Worm (Caenorhabditis elegans) whole organism, late embryonic: Measurements from ENCODE around the gene Y37D8A.2.
A peak's percentile ranks its signal among the peaks of the same experiment; 100 is the strongest.

ENCODE experiments used
- K09A11.1 ChIP-seq: sonication (generic microtip); optimal IDR thresholded peaks from 2 replicates; lab custom pipeline; 2017; ENCODE audit warnings: antibody characterized with exemption, mild to moderate bottlenecking, missing genetic modification characterization, missing compliant biosample characterization; ENCODE audit not compliant: insufficient read depth
- Y22D7AL.16 ChIP-seq: sonication (generic microtip); optimal IDR thresholded peaks from 2 replicates; lab custom pipeline; 2016; ENCODE audit warnings: missing genetic modification characterization, missing compliant biosample characterization
- ahr-1 ChIP-seq: sonication (generic microtip); optimal IDR thresholded peaks from 2 replicates; lab custom pipeline; 2016; ENCODE audit warnings: missing genetic modification characterization, missing compliant biosample characterization
- ceh-14 ChIP-seq: sonication (generic microtip); optimal IDR thresholded peaks from 2 replicates; lab custom pipeline; 2016; ENCODE audit warnings: missing genotype, missing genetic modification characterization, missing compliant biosample characterization
- ceh-22 ChIP-seq: sonication (generic microtip); optimal IDR thresholded peaks from 2 replicates; lab custom pipeline; 2017; ENCODE audit warnings: missing biosample characterization, missing genetic modification characterization
- ceh-24 ChIP-seq: sonication (generic microtip); optimal IDR thresholded peaks from 2 replicates; lab custom pipeline; 2016; ENCODE audit warnings: mild to moderate bottlenecking, missing genetic modification characterization, missing compliant biosample characterization
- ceh-31 ChIP-seq: sonication (generic microtip); optimal IDR thresholded peaks from 2 replicates; lab custom pipeline; 2016; ENCODE audit warnings: missing genetic modification characterization, missing compliant biosample characterization
- ceh-6 ChIP-seq: fragments of 200-800 bp; sonication (Bioruptor generic); optimal IDR thresholded peaks from 2 replicates; lab custom pipeline; 2018; ENCODE audit warnings: mild to moderate bottlenecking, missing genetic modification characterization, missing compliant biosample characterization
- fkh-10 ChIP-seq: fragments of 150-350 bp; optimal IDR thresholded peaks from 2 replicates; lab custom pipeline; 2014; ENCODE audit warnings: missing biosample characterization, missing genetic modification reagents, missing genetic modification characterization
- gmeb-2 ChIP-seq: sonication (generic microtip); optimal IDR thresholded peaks from 2 replicates; lab custom pipeline; 2016; ENCODE audit warnings: missing genetic modification characterization, inconsistent platforms, missing compliant biosample characterization
- hlh-30 ChIP-seq: sonication (generic microtip); optimal IDR thresholded peaks from 2 replicates; lab custom pipeline; 2017; ENCODE audit warnings: antibody characterized with exemption, missing genetic modification characterization, missing compliant biosample characterization; ENCODE audit not compliant: insufficient read depth
- hlh-6 ChIP-seq: sonication (generic microtip); optimal IDR thresholded peaks from 2 replicates; lab custom pipeline; 2016; ENCODE audit warnings: missing genotype, missing genetic modification characterization, missing compliant biosample characterization
- lin-11 ChIP-seq: fragments of 200-800 bp; sonication (Bioruptor generic); optimal IDR thresholded peaks from 2 replicates; lab custom pipeline; 2018; ENCODE audit warnings: mild to moderate bottlenecking, missing genetic modification characterization, missing compliant biosample characterization
- nfya-1 ChIP-seq: sonication (generic microtip); optimal IDR thresholded peaks from 2 replicates; lab custom pipeline; 2017; ENCODE audit warnings: missing genetic modification characterization, mild to moderate bottlenecking, missing compliant biosample characterization, antibody characterized with exemption, moderate library complexity
- nhr-11 ChIP-seq: fragments of 150-350 bp; optimal IDR thresholded peaks from 2 replicates; lab custom pipeline; 2014; ENCODE audit warnings: missing biosample characterization, missing genetic modification characterization
- nhr-232 ChIP-seq: sonication (generic microtip); optimal IDR thresholded peaks from 2 replicates; lab custom pipeline; 2016; ENCODE audit warnings: missing genetic modification characterization, missing compliant biosample characterization
- npax-4 ChIP-seq: sonication (generic microtip); optimal IDR thresholded peaks from 2 replicates; lab custom pipeline; 2016; ENCODE audit warnings: missing genetic modification characterization, missing compliant biosample characterization
- odd-2 ChIP-seq: sonication (generic microtip); optimal IDR thresholded peaks from 2 replicates; lab custom pipeline; 2017; ENCODE audit warnings: antibody characterized with exemption, mild to moderate bottlenecking, missing genetic modification characterization, missing compliant biosample characterization
- pat-9 ChIP-seq: fragments of 200-800 bp; sonication (Bioruptor generic); optimal IDR thresholded peaks from 2 replicates; lab custom pipeline; 2018; ENCODE audit warnings: mild to moderate bottlenecking, missing genetic modification characterization, moderate library complexity, missing compliant biosample characterization
- pha-4 ChIP-seq: fragments of 150-350 bp; optimal IDR thresholded peaks from 2 replicates; lab custom pipeline; 2018; ENCODE audit warnings: missing biosample characterization, missing genetic modification reagents, missing genetic modification characterization
- pqm-1 ChIP-seq: sonication (generic microtip); optimal IDR thresholded peaks from 2 replicates; lab custom pipeline; 2016; ENCODE audit warnings: missing genetic modification characterization, missing compliant biosample characterization
- pros-1 ChIP-seq: fragments of 150-350 bp; optimal IDR thresholded peaks from 2 replicates; lab custom pipeline; 2014; ENCODE audit warnings: missing biosample characterization, missing genetic modification reagents, missing genetic modification characterization
- ref-2 ChIP-seq: sonication (generic microtip); optimal IDR thresholded peaks from 2 replicates; lab custom pipeline; 2016; ENCODE audit warnings: missing genetic modification characterization, missing compliant biosample characterization
- rnt-1 ChIP-seq: sonication (generic microtip); optimal IDR thresholded peaks from 2 replicates; lab custom pipeline; 2016; ENCODE audit warnings: missing genetic modification characterization, missing compliant biosample characterization
- ttx-3 ChIP-seq: sonication (generic microtip); optimal IDR thresholded peaks from 2 replicates; lab custom pipeline; 2016; ENCODE audit warnings: missing genetic modification reagents, missing genetic modification characterization, missing compliant biosample characterization
- unc-42 ChIP-seq: sonication (generic microtip); optimal IDR thresholded peaks from 2 replicates; lab custom pipeline; 2016; ENCODE audit warnings: missing genotype, missing genetic modification characterization, missing compliant biosample characterization
- unc-86 ChIP-seq: sonication (generic microtip); optimal IDR thresholded peaks from 2 replicates; lab custom pipeline; 2016; ENCODE audit warnings: missing genetic modification characterization, missing compliant biosample characterization
- zip-5 ChIP-seq: sonication (generic microtip); optimal IDR thresholded peaks from 2 replicates; lab custom pipeline; 2016; ENCODE audit warnings: missing genetic modification characterization, missing compliant biosample characterization
- ztf-16 ChIP-seq: sonication (generic microtip); optimal IDR thresholded peaks from 2 replicates; lab custom pipeline; 2017; ENCODE audit warnings: missing genetic modification characterization, missing compliant biosample characterization

The Y37D8A.2 gene

ce11 chrIII:12800529-12800928 is 19.5 kb upstream of the Y37D8A.2 start:
- TF ChIP-seq unc-86 (tag; lab: Kevin White, UChicago) (no peak), rnt-1 (tag; lab: Kevin White, UChicago) (peak; percentile 69)

- TF ChIP-seq pat-9 (tag; lab: Kevin White, UChicago) = no peak
- TF ChIP-seq nhr-232 (tag; lab: Kevin White, UChicago) = no peak
- TF ChIP-seq zip-5 (tag; lab: Kevin White, UChicago) = no peak
- no peak for TF ChIP-seq gmeb-2 (tag; lab: Kevin White, UChicago)
- TF ChIP-seq ttx-3 = no peak
- no peak for TF ChIP-seq ceh-31 (tag; lab: Kevin White, UChicago)
- no peak for TF ChIP-seq ref-2 (tag; lab: Kevin White, UChicago)
- TF ChIP-seq ceh-14 (tag; lab: Kevin White, UChicago) = no peak
- no peak for TF ChIP-seq pha-4
- no peak for TF ChIP-seq pqm-1 (tag; lab: Kevin White, UChicago)
These were observed 13.3 kb upstream of the Y37D8A.2 start, which contains the start of gene BE10.5 for ce11 chrIII:12806712-12807111. Gene BE10.5, minus strand, starts transcription at chrIII:12806812.

DNA sequence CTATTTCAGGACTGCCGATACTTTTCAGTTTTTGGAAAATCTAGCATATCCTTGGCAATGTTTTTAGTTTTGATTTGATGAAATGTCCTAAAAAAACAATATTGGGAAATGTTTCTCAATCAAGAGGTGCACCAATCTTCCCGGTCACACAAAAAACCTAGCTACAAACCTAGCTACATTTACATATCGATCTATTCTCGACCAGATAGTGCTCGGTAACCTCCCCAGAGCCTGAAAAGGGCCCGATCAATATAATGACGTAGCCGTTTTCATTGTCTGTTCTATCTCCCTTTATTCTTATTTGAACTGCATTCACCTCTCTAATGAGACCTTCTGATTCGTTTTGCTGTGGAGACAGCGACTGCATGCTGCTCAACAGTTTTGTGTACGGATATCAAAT is 12.3 kb upstream of the Y37D8A.2 start, which contains the start of gene BE10.3:
TSS of gene BE10.3 (plus strand) at position 301 of the 400 bp plus-strand sequence.
- TF ChIP-seq hlh-6 (no peak), ref-2 (tag; lab: Kevin White, UChicago) (no peak), ceh-24 (tag; lab: Kevin White, UChicago) (no peak), unc-86 (tag; lab: Kevin White, UChicago) (no peak), rnt-1 (tag; lab: Kevin White, UChicago) (no peak), ahr-1 (tag; lab: Kevin White, UChicago) (no peak), odd-2 (tag; lab: Kevin White, UChicago) (no peak), gmeb-2 (tag; lab: Kevin White, UChicago) (no peak), nhr-11 (tag; lab: Kevin White, UChicago) (no peak), npax-4 (no peak), lin-11 (no peak), fkh-10 (GFP tag; lab: Kevin White, UChicago) (no peak), nfya-1 (no peak), Y22D7AL.16 (tag; lab: Kevin White, UChicago) (no peak), K09A11.1 (tag; lab: Kevin White, UChicago) (no peak), pat-9 (tag; lab: Kevin White, UChicago) (no peak), ztf-16 (tag; lab: Kevin White, UChicago) (no peak), pros-1 (no peak), ceh-31 (tag; lab: Kevin White, UChicago) (no peak), hlh-30 (tag; lab: Kevin White, UChicago) (no peak)
- TF ChIP-seq, all 69 proteins: peak for 0

- no peak for TF ChIP-seq lin-11
- no peak for TF ChIP-seq pros-1
- TF ChIP-seq ceh-22 = no peak
These were observed 6.8 kb upstream of the Y37D8A.2 start, which contains the start of gene BE10.4 for ce11 chrIII:12813193-12813592. Gene BE10.4, plus strand, starts transcription at chrIII:12813493.

ce11 chrIII:12818050-12818738 is 1.8 kb upstream of the Y37D8A.2 start, which contains the start of gene arx-5:
Gene arx-5, minus strand, starts transcription at chrIII:12818100.
- TF ChIP-seq ref-2 (tag; lab: Kevin White, UChicago) (no peak), unc-42 (tag; lab: Kevin White, UChicago) (peak; percentile 63)

DNA sequence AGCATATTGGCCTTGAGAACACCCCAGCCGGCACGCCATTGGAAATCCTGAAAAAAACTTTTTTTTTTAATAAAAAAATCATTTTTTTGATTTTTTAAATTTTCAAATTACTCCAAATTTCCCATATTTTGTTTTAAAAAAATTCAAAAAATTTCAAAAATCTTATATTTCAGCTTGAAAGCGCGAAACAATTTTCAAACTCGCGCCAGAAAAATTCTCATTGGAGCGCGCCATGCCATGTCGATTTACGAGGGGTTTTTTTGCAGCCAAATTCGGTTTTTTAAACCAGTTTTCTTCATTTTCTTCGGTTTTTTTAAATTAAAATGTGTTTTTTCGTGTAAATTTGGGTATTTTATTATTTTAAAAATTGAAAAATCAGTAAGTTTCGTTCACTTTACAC is 845 bp upstream of the Y37D8A.2 start:
- TF ChIP-seq ceh-6 (GFP tag; lab: Kevin White, UChicago) = no peak
